Worm (Caenorhabditis elegans) whole organism, L3 larva: Measurements from ENCODE around the gene txdc-9.

Experiments
- ceh-82 ChIP-seq: fragments of 150-350 bp; optimal IDR thresholded peaks from 2 replicates; lab custom pipeline; 2014; ENCODE audit warnings: missing biosample characterization, missing genetic modification characterization
- lin-15B ChIP-seq: fragments of 150-350 bp; optimal IDR thresholded peaks from 2 replicates; lab custom pipeline; 2014; ENCODE audit warnings: missing biosample characterization, missing genetic modification characterization
- pqm-1 ChIP-seq: fragments of 150-350 bp; optimal IDR thresholded peaks from 2 replicates; lab custom pipeline; 2017; ENCODE audit warnings: missing biosample characterization, missing genetic modification characterization, inconsistent platforms
- snpc-4 ChIP-seq: fragments of 150-350 bp; optimal IDR thresholded peaks from 2 replicates; lab custom pipeline; 2014; ENCODE audit warnings: missing biosample characterization, missing genetic modification characterization
- unc-39 ChIP-seq: sonication (generic microtip); optimal IDR thresholded peaks from 4 replicates; lab custom pipeline; 2017; ENCODE audit warnings: missing biosample characterization, missing genetic modification characterization

ce11 chrIII:6399424-6399823 lies 32.6 kb upstream of the txdc-9 start:
- no peak for TF ChIP-seq pqm-1
- no peak for TF ChIP-seq snpc-4
- TF ChIP-seq ceh-82 (tag; lab: Kevin White, UChicago), result no peak
- TF ChIP-seq lin-15B (tag; lab: Kevin White, UChicago), result no peak
- TF ChIP-seq unc-39 (tag; lab: Kevin White, UChicago), result no peak
